Fruit fly (Drosophila melanogaster) whole organism, adult: ENCODE measurements around the gene C1GalTA.

ENCODE experiments used
- CG11617 ChIP-seq: fragments of 200-800 bp; sonication (Bioruptor generic); optimal IDR thresholded peaks from 2 replicates; lab custom pipeline; 2017; ENCODE audit warnings: mild to moderate bottlenecking, missing biosample characterization, missing genetic modification reagents, missing genetic modification characterization
- CG12768 ChIP-seq: fragments of 200-800 bp; sonication (Bioruptor generic); optimal IDR thresholded peaks from 2 replicates; lab custom pipeline; 2017; ENCODE audit warnings: missing biosample characterization, missing genetic modification characterization, mild to moderate bottlenecking, moderate library complexity, missing genetic modification reagents
- CG1620 ChIP-seq: fragments of 200-800 bp; sonication (Bioruptor generic); optimal IDR thresholded peaks from 2 replicates; lab custom pipeline; 2016; ENCODE audit warnings: missing biosample characterization, missing genetic modification characterization
- CG33017 ChIP-seq: fragments of 200-800 bp; sonication (Bioruptor generic); optimal IDR thresholded peaks from 2 replicates; lab custom pipeline; 2018; ENCODE audit warnings: missing biosample characterization, mild to moderate bottlenecking, missing genetic modification characterization, moderate library complexity
- CG5204 ChIP-seq: fragments of 200-800 bp; sonication (Bioruptor generic); optimal IDR thresholded peaks from 2 replicates; lab custom pipeline; 2016; ENCODE audit warnings: missing biosample characterization, missing genetic modification characterization
- CG7045 ChIP-seq: fragments of 200-800 bp; sonication (Bioruptor generic); optimal IDR thresholded peaks from 2 replicates; lab custom pipeline; 2017; ENCODE audit warnings: missing biosample characterization, mild to moderate bottlenecking, missing genetic modification characterization
- CG7101 ChIP-seq: fragments of 200-800 bp; sonication (Bioruptor generic); optimal IDR thresholded peaks from 2 replicates; lab custom pipeline; 2018; ENCODE audit warnings: missing biosample characterization, mild to moderate bottlenecking, missing genetic modification characterization, moderate library complexity
- Clk ChIP-seq: fragments of 200-800 bp; sonication (Bioruptor generic); optimal IDR thresholded peaks from 2 replicates; lab custom pipeline; 2017; ENCODE audit warnings: missing biosample characterization, missing genetic modification characterization
- Hr96 ChIP-seq: fragments of 200-800 bp; sonication (Bioruptor generic); optimal IDR thresholded peaks from 2 replicates; lab custom pipeline; 2016; ENCODE audit warnings: missing biosample characterization, missing genetic modification characterization
- Mnt ChIP-seq: fragments of 200-800 bp; sonication (Bioruptor generic); optimal IDR thresholded peaks from 2 replicates; lab custom pipeline; 2016; ENCODE audit warnings: missing biosample characterization, mild to moderate bottlenecking, missing genetic modification characterization
- bab1 ChIP-seq: fragments of 200-800 bp; sonication (Bioruptor generic); optimal IDR thresholded peaks from 3 replicates; lab custom pipeline; 2019; ENCODE audit warnings: missing biosample characterization, mild to moderate bottlenecking, missing genetic modification characterization, moderate library complexity
- cnc ChIP-seq, 2 experiments: fragments of >200 bp; optimal IDR thresholded peaks; 2 replicates each; lab custom pipeline; 2017
- ovo ChIP-seq: fragments of 200-800 bp; sonication (Bioruptor generic); optimal IDR thresholded peaks from 2 replicates; lab custom pipeline; 2016; ENCODE audit warnings: missing biosample characterization, missing genetic modification characterization
- tj ChIP-seq: fragments of 200-800 bp; sonication (Bioruptor generic); optimal IDR thresholded peaks from 3 replicates; lab custom pipeline; 2017; ENCODE audit warnings: missing biosample characterization, mild to moderate bottlenecking, missing genetic modification characterization, moderate library complexity

- TF ChIP-seq Mnt (GFP tag; lab: Kevin White, UChicago) (no peak), cnc (optimal IDR thresholded peaks at IDR 0.05; lab: Kevin White, UChicago) (no peak), CG11617 (GFP tag; lab: Kevin White, UChicago) (no peak), CG7045 (GFP tag; lab: Kevin White, UChicago) (no peak), Hr96 (GFP tag; lab: Kevin White, UChicago) (no peak), Clk (GFP tag; lab: Kevin White, UChicago) (no peak), CG1620 (GFP tag; lab: Kevin White, UChicago) (no peak), bab1 (GFP tag; lab: Kevin White, UChicago) (no peak), CG12768 (GFP tag; lab: Kevin White, UChicago) (no peak), CG5204 (GFP tag; lab: Kevin White, UChicago) (no peak), CG7101 (no peak), CG33017 (tag; lab: Kevin White, UChicago) (no peak), tj (no peak), ovo (GFP tag; lab: Kevin White, UChicago) (no peak)
Measured at dm6 chr2L:8901882-8902281, 49.1 kb downstream of the C1GalTA start.
